Fruit fly (Drosophila melanogaster) whole organism, wandering third instar larva: Measurements from ENCODE around the gene CG4332.

ENCODE experiments used
- Abd-B ChIP-seq: fragments of >200 bp; optimal IDR thresholded peaks from 2 replicates; lab custom pipeline; 2017; ENCODE audit warnings: missing biosample characterization, missing genetic modification characterization
- Dfd ChIP-seq: fragments of >200 bp; optimal IDR thresholded peaks from 2 replicates; lab custom pipeline; 2017; ENCODE audit warnings: missing biosample characterization, missing genetic modification characterization
- GATAd ChIP-seq: sonication (Bioruptor generic); optimal IDR thresholded peaks from 2 replicates; lab custom pipeline; 2016; ENCODE audit warnings: missing biosample characterization, missing genetic modification characterization
- Hnf4 ChIP-seq: fragments of 200-800 bp; sonication (Bioruptor generic); optimal IDR thresholded peaks from 2 replicates; lab custom pipeline; 2016; ENCODE audit warnings: missing biosample characterization, mild to moderate bottlenecking, missing genetic modification characterization
- Mio ChIP-seq: sonication (Bioruptor generic); optimal IDR thresholded peaks from 2 replicates; lab custom pipeline; 2016; ENCODE audit warnings: missing biosample characterization, missing genetic modification characterization
- N ChIP-seq: fragments of >200 bp; optimal IDR thresholded peaks from 2 replicates; lab custom pipeline; 2018; ENCODE audit warnings: missing biosample characterization, missing external identifiers, missing genetic modification characterization
- br ChIP-seq: fragments of 200-800 bp; sonication (Bioruptor generic); optimal IDR thresholded peaks from 2 replicates; lab custom pipeline; 2016; ENCODE audit warnings: missing biosample characterization, missing genetic modification characterization
- dmrt93B ChIP-seq: fragments of 200-800 bp; sonication (Bioruptor generic); optimal IDR thresholded peaks from 2 replicates; lab custom pipeline; 2018; ENCODE audit warnings: missing biosample characterization, mild to moderate bottlenecking, missing genetic modification characterization
- psq ChIP-seq: fragments of 200-800 bp; sonication (Bioruptor generic); optimal IDR thresholded peaks from 3 replicates; lab custom pipeline; 2017; ENCODE audit warnings: missing biosample characterization, mild to moderate bottlenecking, missing genetic modification characterization, moderate library complexity
- rgr ChIP-seq: fragments of 200-800 bp; sonication (Bioruptor generic); optimal IDR thresholded peaks from 3 replicates; lab custom pipeline; 2016; ENCODE audit warnings: missing biosample characterization, mild to moderate bottlenecking, missing genetic modification characterization
- usp ChIP-seq: fragments of >200 bp; optimal IDR thresholded peaks from 2 replicates; lab custom pipeline; 2017; ENCODE audit warnings: missing biosample characterization, missing genetic modification characterization
- woc ChIP-seq: sonication (Bioruptor generic); optimal IDR thresholded peaks from 2 replicates; lab custom pipeline; 2016; ENCODE audit warnings: missing biosample characterization, mild to moderate bottlenecking, missing genetic modification characterization

dm6 chrX:13105220-13105619, 49.6 kb upstream of the CG4332 start:
- TF ChIP-seq Hnf4 (GFP tag; lab: Kevin White, UChicago) (no peak), Dfd (GFP tag; lab: Kevin White, UChicago) (no peak), dmrt93B (GFP tag; lab: Kevin White, UChicago) (no peak), br (GFP tag; lab: Kevin White, UChicago) (no peak), psq (no peak), rgr (no peak), Mio (GFP tag; lab: Kevin White, UChicago) (no peak), GATAd (no peak), woc (GFP tag; lab: Kevin White, UChicago) (no peak), usp (GFP tag; lab: Kevin White, UChicago) (no peak), Abd-B (no peak), N (GFP tag; lab: Kevin White, UChicago) (no peak)
